Fruit fly (Drosophila melanogaster) whole organism, embryonic: ENCODE measurements around the gene Ac13E.

Source experiments
- ATbp ChIP-seq: fragments of 200-800 bp; sonication (Bioruptor generic); optimal IDR thresholded peaks from 2 replicates; lab custom pipeline; 2017; ENCODE audit warnings: missing biosample characterization, mild to moderate bottlenecking, missing genetic modification characterization, missing genetic modification reagents
- Aef1 ChIP-seq: fragments of 200-800 bp; sonication (Bioruptor generic); IDR thresholded peaks from 3 replicates; pipeline ENCODE4 v1.3.6; 2022; ENCODE audit warnings: missing biosample characterization, missing genetic modification characterization
- Atf6 ChIP-seq: fragments of 200-800 bp; sonication (Bioruptor generic); IDR thresholded peaks from 2 replicates; pipeline ENCODE4 v1.3.6; 2022; ENCODE audit warnings: missing biosample characterization, missing genetic modification characterization
- Bgb ChIP-seq: fragments of 200-800 bp; sonication (Bioruptor generic); IDR thresholded peaks from 2 replicates; pipeline ENCODE4 v1.3.6; 2022; ENCODE audit warnings: missing biosample characterization, missing genetic modification characterization; ENCODE audit not compliant: partially characterized antibody
- Blimp-1 ChIP-seq: fragments of 200-800 bp; sonication (Bioruptor generic); optimal IDR thresholded peaks from 3 replicates; lab custom pipeline; 2018; ENCODE audit warnings: missing biosample characterization, missing genetic modification characterization, mild to moderate bottlenecking, moderate library complexity, missing genetic modification reagents
- CG12769 ChIP-seq: fragments of 200-800 bp; sonication (Bioruptor generic); optimal IDR thresholded peaks from 2 replicates; lab custom pipeline; 2019; ENCODE audit warnings: missing biosample characterization, mild to moderate bottlenecking, missing genetic modification characterization, moderate library complexity
- CG13424 ChIP-seq: fragments of 200-800 bp; sonication (Bioruptor generic); optimal IDR thresholded peaks from 2 replicates; lab custom pipeline; 2019; ENCODE audit warnings: missing biosample characterization, mild to moderate bottlenecking, missing genetic modification characterization, moderate library complexity
- CG14860 ChIP-seq: fragments of 200-800 bp; sonication (Bioruptor generic); IDR thresholded peaks from 3 replicates; pipeline ENCODE4 v1.3.6; 2022; ENCODE audit warnings: missing biosample characterization, missing genetic modification characterization; ENCODE audit not compliant: partially characterized antibody
- CG17829 ChIP-seq: fragments of 200-800 bp; optimal IDR thresholded peaks from 2 replicates; lab custom pipeline; 2019; ENCODE audit warnings: missing biosample characterization, mild to moderate bottlenecking, missing genetic modification characterization, moderate library complexity
- CG18262 ChIP-seq: fragments of 200-800 bp; optimal IDR thresholded peaks from 3 replicates; lab custom pipeline; 2019; ENCODE audit warnings: missing biosample characterization, mild to moderate bottlenecking, missing genetic modification characterization, moderate library complexity
- CG2120 ChIP-seq: fragments of 200-800 bp; sonication (Bioruptor generic); optimal IDR thresholded peaks from 3 replicates; lab custom pipeline; 2016; ENCODE audit warnings: missing biosample characterization, missing genetic modification characterization
- CG2712 ChIP-seq: fragments of 200-800 bp; optimal IDR thresholded peaks from 3 replicates; lab custom pipeline; 2019; ENCODE audit warnings: missing biosample characterization, mild to moderate bottlenecking, missing genetic modification characterization, moderate library complexity
- CG4360 ChIP-seq: fragments of 200-800 bp; sonication (Bioruptor generic); IDR thresholded peaks from 2 replicates; pipeline ENCODE4 v1.3.6; 2022; ENCODE audit warnings: missing biosample characterization, missing genetic modification characterization
- CG4820 ChIP-seq: fragments of 200-800 bp; sonication (Bioruptor generic); optimal IDR thresholded peaks from 3 replicates; lab custom pipeline; 2016; ENCODE audit warnings: missing biosample characterization, missing genetic modification characterization
- CG4854 ChIP-seq: fragments of 200-800 bp; sonication (Bioruptor generic); optimal IDR thresholded peaks from 2 replicates; lab custom pipeline; 2016; ENCODE audit warnings: missing biosample characterization, missing genetic modification characterization, inconsistent platforms
- CG6683 ChIP-seq: fragments of 200-800 bp; sonication (Bioruptor generic); optimal IDR thresholded peaks from 2 replicates; lab custom pipeline; 2017; ENCODE audit warnings: missing biosample characterization, mild to moderate bottlenecking, missing genetic modification characterization, missing genetic modification reagents
- CG7357 ChIP-seq: fragments of 200-800 bp; sonication (Bioruptor generic); IDR thresholded peaks from 3 replicates; pipeline ENCODE4 v1.3.6; 2022; ENCODE audit warnings: missing biosample characterization, missing genetic modification characterization
- CG9817 ChIP-seq: fragments of 200-800 bp; sonication (Bioruptor generic); optimal IDR thresholded peaks from 2 replicates; lab custom pipeline; 2018; ENCODE audit warnings: missing biosample characterization, mild to moderate bottlenecking, missing genetic modification characterization, moderate library complexity
- CkIIα-i1 ChIP-seq: fragments of 200-800 bp; sonication (Bioruptor generic); IDR thresholded peaks from 2 replicates; pipeline ENCODE4 v1.3.6; 2022; ENCODE audit warnings: missing biosample characterization, missing genetic modification characterization
- Ets65A ChIP-seq: fragments of 200-800 bp; sonication (Bioruptor generic); peaks from one replicate; lab custom pipeline; 2016; ENCODE audit warnings: missing biosample characterization, missing genetic modification characterization
- Fer1 ChIP-seq: fragments of 200-800 bp; sonication (Bioruptor generic); optimal IDR thresholded peaks from 2 replicates; lab custom pipeline; 2017; ENCODE audit warnings: missing biosample characterization, mild to moderate bottlenecking, missing genetic modification characterization
- NC2α ChIP-seq: fragments of 200-800 bp; sonication (Bioruptor generic); optimal IDR thresholded peaks from 2 replicates; lab custom pipeline; 2016; ENCODE audit warnings: missing biosample characterization, missing genetic modification characterization
- Neu2 ChIP-seq: fragments of 200-800 bp; sonication (Bioruptor generic); optimal IDR thresholded peaks from 3 replicates; lab custom pipeline; 2016; ENCODE audit warnings: missing biosample characterization, missing genetic modification characterization, borderline replicate concordance
- Optix ChIP-seq: fragments of 200-800 bp; sonication (Bioruptor generic); IDR thresholded peaks from 3 replicates; pipeline ENCODE4 v1.3.6; 2022; ENCODE audit warnings: missing biosample characterization, missing genetic modification characterization
- PHDP ChIP-seq: fragments of 200-800 bp; sonication (Bioruptor generic); optimal IDR thresholded peaks from 3 replicates; lab custom pipeline; 2018; ENCODE audit warnings: missing biosample characterization, mild to moderate bottlenecking, missing genetic modification characterization, moderate library complexity
- Pdp1 ChIP-seq, 2 experiments: fragments of 200-800 bp; sonication (Bioruptor generic); optimal IDR thresholded peaks; 3 replicates each; lab custom pipeline; 2016; ENCODE audit warnings: missing biosample characterization in 2 of 2, missing genetic modification characterization in 2 of 2, mild to moderate bottlenecking in 1 of 2, moderate library complexity in 1 of 2
- Scr ChIP-seq: fragments of 200-800 bp; sonication (Bioruptor generic); IDR thresholded peaks from 2 replicates; pipeline ENCODE4 v1.3.6; 2022; ENCODE audit warnings: missing biosample characterization, missing genetic modification characterization; ENCODE audit not compliant: partially characterized antibody
- Sox102F ChIP-seq: fragments of 200-800 bp; sonication (Bioruptor generic); optimal IDR thresholded peaks from 2 replicates; lab custom pipeline; 2018; ENCODE audit warnings: missing biosample characterization, mild to moderate bottlenecking, missing genetic modification characterization, moderate library complexity
- Sry-β ChIP-seq: fragments of 200-800 bp; sonication (Bioruptor generic); optimal IDR thresholded peaks from 2 replicates; lab custom pipeline; 2018; ENCODE audit warnings: missing biosample characterization, mild to moderate bottlenecking, missing genetic modification characterization, moderate library complexity
- Sry-δ ChIP-seq: fragments of 200-800 bp; sonication (Bioruptor generic); optimal IDR thresholded peaks from 2 replicates; lab custom pipeline; 2016; ENCODE audit warnings: missing biosample characterization, missing genetic modification characterization
- Stat92E ChIP-seq, 3 experiments: fragments of >200 bp in 2 of 3; fragments of 200-800 bp in 1 of 3; sonication (Bioruptor generic) in 1 of 3; optimal IDR thresholded peaks; 2 replicates each; lab custom pipeline; 2017 to 2019; ENCODE audit warnings: missing biosample characterization in 3 of 3, missing genetic modification characterization in 3 of 3, mild to moderate bottlenecking in 1 of 3, moderate library complexity in 1 of 3
- Xbp1 ChIP-seq: fragments of 200-800 bp; sonication (Bioruptor generic); optimal IDR thresholded peaks from 3 replicates; lab custom pipeline; 2016; ENCODE audit warnings: missing biosample characterization, mild to moderate bottlenecking, missing genetic modification characterization
- bsh ChIP-seq, 2 experiments: fragments of 200-800 bp; sonication (Bioruptor generic); optimal IDR thresholded peaks; 2 replicates each; lab custom pipeline; 2017 to 2018; ENCODE audit warnings: mild to moderate bottlenecking in 2 of 2, missing biosample characterization in 2 of 2, missing genetic modification characterization in 2 of 2, moderate library complexity in 1 of 2
- caup ChIP-seq: fragments of 200-800 bp; sonication (Bioruptor generic); optimal IDR thresholded peaks from 3 replicates; lab custom pipeline; 2017; ENCODE audit warnings: missing biosample characterization, mild to moderate bottlenecking, missing genetic modification characterization, moderate library complexity; ENCODE audit not compliant: severe bottlenecking
- cwo ChIP-seq: fragments of 200-800 bp; sonication (Bioruptor generic); optimal IDR thresholded peaks from 3 replicates; lab custom pipeline; 2017; ENCODE audit warnings: missing biosample characterization, missing genetic modification characterization, mild to moderate bottlenecking, moderate library complexity, missing genetic modification reagents
- dmrt99B ChIP-seq: fragments of 200-800 bp; sonication (Bioruptor generic); optimal IDR thresholded peaks from 2 replicates; lab custom pipeline; 2018; ENCODE audit warnings: missing biosample characterization, mild to moderate bottlenecking, missing genetic modification characterization, moderate library complexity
- fru ChIP-seq: fragments of >200 bp; optimal IDR thresholded peaks from 2 replicates; lab custom pipeline; 2017
- gem ChIP-seq: fragments of 200-800 bp; sonication (Bioruptor generic); optimal IDR thresholded peaks from 2 replicates; lab custom pipeline; 2019; ENCODE audit warnings: missing biosample characterization, mild to moderate bottlenecking, missing genetic modification characterization, moderate library complexity
- grau ChIP-seq: fragments of 200-800 bp; optimal IDR thresholded peaks from 3 replicates; lab custom pipeline; 2019; ENCODE audit warnings: missing biosample characterization, mild to moderate bottlenecking, missing genetic modification characterization, moderate library complexity
- grn ChIP-seq: fragments of 200-800 bp; sonication (Bioruptor generic); optimal IDR thresholded peaks from 3 replicates; lab custom pipeline; 2017; ENCODE audit warnings: missing biosample characterization, missing genetic modification characterization
- lab ChIP-seq: fragments of 200-800 bp; sonication (Bioruptor generic); optimal IDR thresholded peaks from 3 replicates; lab custom pipeline; 2017; ENCODE audit warnings: missing biosample characterization, missing genetic modification characterization, mild to moderate bottlenecking, moderate library complexity, missing genetic modification reagents
- nau ChIP-seq: fragments of 200-800 bp; sonication (Bioruptor generic); optimal IDR thresholded peaks from 3 replicates; lab custom pipeline; 2017; ENCODE audit warnings: missing biosample characterization, mild to moderate bottlenecking, missing genetic modification characterization, missing genetic modification reagents
- phol ChIP-seq: fragments of 200-800 bp; sonication (Bioruptor generic); optimal IDR thresholded peaks from 3 replicates; lab custom pipeline; 2018; ENCODE audit warnings: missing biosample characterization, mild to moderate bottlenecking, missing genetic modification characterization, moderate library complexity
- slbo ChIP-seq: fragments of 200-800 bp; sonication (Bioruptor generic); IDR thresholded peaks from 2 replicates; pipeline ENCODE4 v1.3.6; 2022; ENCODE audit warnings: missing biosample characterization, missing genetic modification characterization
- sug ChIP-seq: fragments of 200-800 bp; optimal IDR thresholded peaks from 2 replicates; lab custom pipeline; 2019; ENCODE audit warnings: missing biosample characterization, mild to moderate bottlenecking, missing genetic modification characterization, moderate library complexity
- twi ChIP-seq: fragments of 200-800 bp; optimal IDR thresholded peaks from 2 replicates; lab custom pipeline; 2019; ENCODE audit warnings: missing biosample characterization, mild to moderate bottlenecking, missing genetic modification characterization, moderate library complexity
- tx ChIP-seq: fragments of 200-800 bp; sonication (Bioruptor generic); optimal IDR thresholded peaks from 2 replicates; lab custom pipeline; 2016; ENCODE audit warnings: missing biosample characterization, missing genetic modification characterization

Gene Ac13E

dm6 chrX:15539856-15540488, 14.1 kb downstream of the Ac13E start (continued):
- peak; percentile 49 for TF ChIP-seq twi
- TF ChIP-seq grn (GFP tag; lab: Kevin White, UChicago): peak; percentile 21
- peak; percentile 25 for TF ChIP-seq Blimp-1 (GFP tag; lab: Kevin White, UChicago)
- no peak for TF ChIP-seq Stat92E (GFP tag; optimal IDR thresholded peaks at IDR 0.05; lab: Kevin White, UChicago)
- TF ChIP-seq bsh (GFP tag; optimal IDR thresholded peaks at IDR 0.05; lab: Kevin White, UChicago): peak in 1 of 2 experiments; percentile 33
- peak; percentile 7 for TF ChIP-seq CG18262 (tag; lab: Kevin White, UChicago)
- peak; percentile 11 for TF ChIP-seq phol (tag; lab: Kevin White, UChicago)
- TF ChIP-seq gem (tag; lab: Kevin White, UChicago): peak; percentile 29
- TF ChIP-seq CG2712 (tag; lab: Kevin White, UChicago): peak; percentile 13
- TF ChIP-seq CG6683: no peak
- no peak for TF ChIP-seq CG4360 (GFP tag; lab: Robert Waterston, UW)
- no peak for TF ChIP-seq fru (lab: Kevin White, UChicago)

dm6 chrX:15532062-15532461, 22.0 kb downstream of the Ac13E start:
- TF ChIP-seq CG14860 (GFP tag; lab: Robert Waterston, UW): no peak
- TF ChIP-seq Sry-δ (GFP tag; lab: Kevin White, UChicago): no peak
- TF ChIP-seq PHDP: peak; percentile 32
- TF ChIP-seq cwo (GFP tag; lab: Kevin White, UChicago): peak; percentile 27
- TF ChIP-seq slbo (GFP tag; lab: Robert Waterston, UW): peak; percentile 67
- TF ChIP-seq ATbp: peak; percentile 34
- TF ChIP-seq tx: no peak
- TF ChIP-seq NC2α (GFP tag; lab: Kevin White, UChicago): no peak
- no peak for TF ChIP-seq Neu2 (GFP tag; lab: Kevin White, UChicago)
- TF ChIP-seq dmrt99B (tag; lab: Kevin White, UChicago): peak; percentile 62
- TF ChIP-seq grau (tag; lab: Kevin White, UChicago): peak; percentile 75
- TF ChIP-seq Bgb (GFP tag; lab: Robert Waterston, UW): no peak
- no peak for TF ChIP-seq Optix (GFP tag; lab: Robert Waterston, UW)
- TF ChIP-seq CG2120: peak; percentile 44
- TF ChIP-seq Scr (GFP tag; lab: Robert Waterston, UW): no peak
- peak; percentile 44 for TF ChIP-seq CG9817
- peak; percentile 41 for TF ChIP-seq Xbp1 (GFP tag; lab: Kevin White, UChicago)
- peak; percentile 26 for TF ChIP-seq CG4820 (GFP tag; lab: Kevin White, UChicago)
- TF ChIP-seq Sox102F (GFP tag; lab: Kevin White, UChicago): peak; percentile 62
- peak; percentile 9 for TF ChIP-seq CG17829 (tag; lab: Kevin White, UChicago)
- no peak for TF ChIP-seq Atf6 (GFP tag; lab: Robert Waterston, UW)
- peak; percentile 60 for TF ChIP-seq lab
- peak; percentile 7 for TF ChIP-seq Fer1
- TF ChIP-seq Sry-β (GFP tag; lab: Kevin White, UChicago): no peak
- TF ChIP-seq CG12769 (tag; lab: Kevin White, UChicago): peak; percentile 39
- peak; percentile 40; the same call in 2 of the 3 replicates for TF ChIP-seq Aef1
- no peak for TF ChIP-seq sug
- no peak for TF ChIP-seq nau (GFP tag; lab: Kevin White, UChicago)
- TF ChIP-seq CG7357 (GFP tag; lab: Robert Waterston, UW): peak; percentile 22; the same call in 1 of the 3 replicates
- no peak for TF ChIP-seq CG4854
- TF ChIP-seq CG13424: peak; percentile 44
- TF ChIP-seq CkIIα-i1 (GFP tag; lab: Robert Waterston, UW): no peak
- peak; percentile 21 for TF ChIP-seq caup (GFP tag; lab: Kevin White, UChicago)
- TF ChIP-seq Ets65A: peak; percentile 65
- peak; percentile 25 to 45 for TF ChIP-seq Pdp1 (GFP tag; optimal IDR thresholded peaks at IDR 0.05; lab: Kevin White, UChicago)
